Worm (Caenorhabditis elegans): ENCODE data around the gene best-21.
"Not testable (repeated sequence)": the region's sequence is repeated elsewhere in the genome, so short reads cannot be mapped to it uniquely, and the experiment has no call there.

- not testable (repeated sequence) for TF ChIP-seq ama-1 (optimal IDR thresholded peaks at IDR 0.05); tbx-37 (GFP tag; conservative IDR thresholded peaks at IDR 0.05); aly-1 (tag; optimal IDR thresholded peaks at IDR 0.05); hmg-4 (GFP tag; optimal IDR thresholded peaks at IDR 0.05); F13C5.2 (tag; optimal IDR thresholded peaks at IDR 0.05); hnd-1 (tag; optimal IDR thresholded peaks at IDR 0.05); flt-1 (GFP tag; IDR thresholded peaks at IDR 0.05); tbx-11 (GFP tag; IDR thresholded peaks at IDR 0.05)
These were observed 16.7 kb downstream of the best-21 start, which contains the start of gene Y73F8A.14 for ce11 chrIV:15318982-15319381.

Data from whole organism, early embryonic.